Comparison of ENCODE assay signal across 2 fruit fly cellular contexts in genomic region chr3R:20262927-20263644, dm6.
A peak's percentile ranks its signal among the peaks of the same experiment; 100 is the strongest.
TF ChIP-seq lines count a peak whose summit lies in the region.

No protein-coding gene starts in this region.

- TF ChIP-seq CTCF in whole organism, embryonic (GFP tag; optimal IDR thresholded peaks at IDR 0.05; lab: Kevin White, UChicago): no peak

TF ChIP-seq in whole organism, embryonic, 481 proteins besides CTCF, POLR2A, EP300 and RAD21 (continues in another document):
- no peak for TF ChIP-seq Elba2 (GFP tag; optimal IDR thresholded peaks at IDR 0.05; lab: Kevin White, UChicago)
- peak; percentile 36 for TF ChIP-seq nau (GFP tag; optimal IDR thresholded peaks at IDR 0.05; lab: Kevin White, UChicago)
- TF ChIP-seq gcm2 (GFP tag; optimal IDR thresholded peaks at IDR 0.05; lab: Kevin White, UChicago): no peak
- no peak for TF ChIP-seq gce (GFP tag; IDR thresholded peaks at IDR 0.05; lab: Robert Waterston, UW)
- no peak for TF ChIP-seq zen2 (GFP tag; IDR thresholded peaks at IDR 0.05; lab: Robert Waterston, UW; ENCODE audit: partially characterized antibody)
- TF ChIP-seq exex (tag; optimal IDR thresholded peaks at IDR 0.05; lab: Kevin White, UChicago): no peak
- TF ChIP-seq E2f2 (GFP tag; IDR thresholded peaks at IDR 0.05; lab: Robert Waterston, UW): peak; percentile 26; the same call in 1 of the 2 replicates
- no peak for TF ChIP-seq CG15601 (tag; optimal IDR thresholded peaks at IDR 0.05; lab: Kevin White, UChicago)
- TF ChIP-seq otp (GFP tag; IDR thresholded peaks at IDR 0.05; lab: Robert Waterston, UW): peak; percentile 60; the same call in 1 of the 3 replicates
- TF ChIP-seq D (optimal IDR thresholded peaks at IDR 0.05; lab: Kevin White, UChicago): no peak
- TF ChIP-seq D (GFP tag; optimal IDR thresholded peaks at IDR 0.05; lab: Kevin White, UChicago): peak; percentile 11
- TF ChIP-seq sug (tag; optimal IDR thresholded peaks at IDR 0.05; lab: Kevin White, UChicago): no peak
- TF ChIP-seq Hr39 (optimal IDR thresholded peaks at IDR 0.05; lab: Kevin White, UChicago): no peak
- TF ChIP-seq CG15011 (GFP tag; optimal IDR thresholded peaks at IDR 0.05; lab: Kevin White, UChicago): no peak
- TF ChIP-seq CHES-1-like (GFP tag; optimal IDR thresholded peaks at IDR 0.05; lab: Kevin White, UChicago): no peak
- TF ChIP-seq CG34224 (GFP tag; IDR thresholded peaks at IDR 0.05; lab: Robert Waterston, UW; ENCODE audit: partially characterized antibody): no peak
- TF ChIP-seq unc-4 (GFP tag; IDR thresholded peaks at IDR 0.05; lab: Robert Waterston, UW; ENCODE audit: partially characterized antibody): no peak
- 0 out of 2 replicates have a peak, but pooled peaks have one; percentile 16 for TF ChIP-seq CG17328 (GFP tag; IDR thresholded peaks at IDR 0.05; lab: Robert Waterston, UW)
- TF ChIP-seq lola (GFP tag; optimal IDR thresholded peaks at IDR 0.05; lab: Kevin White, UChicago): peak in 1 of 3 experiments; percentile 16
- TF ChIP-seq CG32767 (GFP tag; IDR thresholded peaks at IDR 0.05; lab: Robert Waterston, UW): no peak
- no peak for TF ChIP-seq CG15479 (GFP tag; optimal IDR thresholded peaks at IDR 0.05; lab: Kevin White, UChicago)
- TF ChIP-seq Tbp (GFP tag; optimal IDR thresholded peaks at IDR 0.05; lab: Kevin White, UChicago): no peak
- 0 out of 2 replicates have a peak, but pooled peaks have one; percentile 14 for TF ChIP-seq lmd (GFP tag; IDR thresholded peaks at IDR 0.05; lab: Robert Waterston, UW)
- no peak for TF ChIP-seq MBD-R2 (GFP tag; IDR thresholded peaks at IDR 0.05; lab: Robert Waterston, UW)
- TF ChIP-seq Abd-B (GFP tag; optimal IDR thresholded peaks at IDR 0.05; lab: Kevin White, UChicago): peak; percentile 38
- TF ChIP-seq CG4617 (GFP tag; optimal IDR thresholded peaks at IDR 0.05; lab: Kevin White, UChicago; ENCODE audit: borderline replicate concordance): no peak
- TF ChIP-seq crc (GFP tag; optimal IDR thresholded peaks at IDR 0.05; lab: Kevin White, UChicago): no peak
- TF ChIP-seq trem (tag; optimal IDR thresholded peaks at IDR 0.05; lab: Kevin White, UChicago): no peak
- peak; percentile 41 for TF ChIP-seq dmrt99B (tag; optimal IDR thresholded peaks at IDR 0.05; lab: Kevin White, UChicago)
- peak; percentile 23 for TF ChIP-seq grau (tag; optimal IDR thresholded peaks at IDR 0.05; lab: Kevin White, UChicago)
- no peak for TF ChIP-seq CG11085 (GFP tag; IDR thresholded peaks at IDR 0.05; lab: Robert Waterston, UW)
- TF ChIP-seq CG9817 (tag; optimal IDR thresholded peaks at IDR 0.05; lab: Kevin White, UChicago): no peak
- TF ChIP-seq Dek (tag; optimal IDR thresholded peaks at IDR 0.05; lab: Kevin White, UChicago): no peak
- TF ChIP-seq sc (optimal IDR thresholded peaks at IDR 0.05; lab: Kevin White, UChicago): no peak
- TF ChIP-seq sc (GFP tag; optimal IDR thresholded peaks at IDR 0.05; lab: Kevin White, UChicago): no peak
- no peak for TF ChIP-seq hb (GFP tag; IDR thresholded peaks at IDR 0.05; lab: Robert Waterston, UW; ENCODE audit: partially characterized antibody)
- TF ChIP-seq CG7963 (GFP tag; IDR thresholded peaks at IDR 0.05; lab: Robert Waterston, UW; ENCODE audit: partially characterized antibody): no peak
- no peak for TF ChIP-seq Drgx (GFP tag; IDR thresholded peaks at IDR 0.05; lab: Robert Waterston, UW)
- no peak for TF ChIP-seq lov (optimal IDR thresholded peaks at IDR 0.05; lab: Kevin White, UChicago)
- TF ChIP-seq lov (GFP tag; IDR thresholded peaks at IDR 0.05; lab: Robert Waterston, UW): 0 out of 3 replicates have a peak, but pooled peaks have one; percentile 7
- TF ChIP-seq D19A (tag; optimal IDR thresholded peaks at IDR 0.05; lab: Kevin White, UChicago): peak; percentile 64
- TF ChIP-seq CG2202 (tag; optimal IDR thresholded peaks at IDR 0.05; lab: Kevin White, UChicago): peak; percentile 19
- TF ChIP-seq CG10654 (GFP tag; optimal IDR thresholded peaks at IDR 0.05; lab: Kevin White, UChicago): no peak
- TF ChIP-seq CG17359 (tag; optimal IDR thresholded peaks at IDR 0.05; lab: Kevin White, UChicago): peak; percentile 12
- TF ChIP-seq CG5180 (GFP tag; optimal IDR thresholded peaks at IDR 0.05; lab: Kevin White, UChicago): peak; percentile 31

TF ChIP-seq in whole organism, prepupa, 60 proteins besides CTCF, POLR2A, EP300 and RAD21:
- TF ChIP-seq cyc (GFP tag; optimal IDR thresholded peaks at IDR 0.05; lab: Kevin White, UChicago): no peak
- TF ChIP-seq fkh (GFP tag; optimal IDR thresholded peaks at IDR 0.05; lab: Kevin White, UChicago): peak; percentile 95
- TF ChIP-seq CG10631 (GFP tag; optimal IDR thresholded peaks at IDR 0.05; lab: Kevin White, UChicago): peak; percentile 9
- TF ChIP-seq Blimp-1 (GFP tag; optimal IDR thresholded peaks at IDR 0.05; lab: Kevin White, UChicago): no peak
- peak; percentile 22 for TF ChIP-seq CG32006 (GFP tag; optimal IDR thresholded peaks at IDR 0.05; lab: Kevin White, UChicago)
- peak; percentile 0 for TF ChIP-seq Hr4 (GFP tag; optimal IDR thresholded peaks at IDR 0.05; lab: Kevin White, UChicago)

Comparison
In these comparisons a context has a peak if more than half of its experiments do, and no peak if none do; other contexts are left out.
1. Of the 7 proteins assayed by ChIP-seq in both whole organism, embryonic and whole organism, prepupa: peak only in whole organism, embryonic: Sox102F; only in whole organism, prepupa: none; in both: none; in neither: 6.